Fruit fly (Drosophila melanogaster): Measurements from ENCODE around the gene rdx.

Gene rdx

dm6 chr3R:14019407-14020050, 12.3 kb downstream of the rdx start (continued):
- no peak for TF ChIP-seq maf-S (GFP tag; optimal IDR thresholded peaks at IDR 0.05)
- TF ChIP-seq gt (GFP tag; IDR thresholded peaks at IDR 0.05): no peak
- no peak for TF ChIP-seq Dip2 (GFP tag; IDR thresholded peaks at IDR 0.05)
- TF ChIP-seq ewg (GFP tag; optimal IDR thresholded peaks at IDR 0.05): no peak
- TF ChIP-seq CG15269 (tag; optimal IDR thresholded peaks at IDR 0.05): no peak
- no peak for TF ChIP-seq CG11504 (tag; optimal IDR thresholded peaks at IDR 0.05)
- TF ChIP-seq tll (GFP tag; optimal IDR thresholded peaks at IDR 0.05): no peak
- TF ChIP-seq CG13287 (GFP tag; IDR thresholded peaks at IDR 0.05; ENCODE audit: partially characterized antibody): no peak; the same call in 1 of the 2 replicates
- TF ChIP-seq hbn (GFP tag; IDR thresholded peaks at IDR 0.05; ENCODE audit: partially characterized antibody): no peak
- no peak for TF ChIP-seq CG31388 (GFP tag; optimal IDR thresholded peaks at IDR 0.05)
- TF ChIP-seq CG14965 (GFP tag; optimal IDR thresholded peaks at IDR 0.05; ENCODE audit: borderline replicate concordance): no peak
- TF ChIP-seq dmrt99B (tag; optimal IDR thresholded peaks at IDR 0.05): peak; percentile 5
- no peak for TF ChIP-seq CG9932 (GFP tag; IDR thresholded peaks at IDR 0.05)
- peak; percentile 21 for TF ChIP-seq Atf3 (GFP tag; optimal IDR thresholded peaks at IDR 0.05)
- no peak for TF ChIP-seq B-H2 (GFP tag; optimal IDR thresholded peaks at IDR 0.05)
- peak; percentile 17 for TF ChIP-seq abd-A (tag; optimal IDR thresholded peaks at IDR 0.05)
- TF ChIP-seq Dll (GFP tag; IDR thresholded peaks at IDR 0.05; ENCODE audit: partially characterized antibody): no peak
- no peak for TF ChIP-seq tx (GFP tag; optimal IDR thresholded peaks at IDR 0.05)
- TF ChIP-seq CG3726 (GFP tag; IDR thresholded peaks at IDR 0.05): no peak
- no peak for TF ChIP-seq CG11456 (GFP tag; IDR thresholded peaks at IDR 0.05)
- TF ChIP-seq NC2β (GFP tag; optimal IDR thresholded peaks at IDR 0.05): no peak
- TF ChIP-seq CG4820 (GFP tag; optimal IDR thresholded peaks at IDR 0.05): peak; percentile 1
- no peak for TF ChIP-seq lmd (GFP tag; IDR thresholded peaks at IDR 0.05)
- TF ChIP-seq gem (tag; optimal IDR thresholded peaks at IDR 0.05): no peak
- peak; percentile 7; the same call in 1 of the 2 replicates for TF ChIP-seq Bgb (GFP tag; IDR thresholded peaks at IDR 0.05; ENCODE audit: partially characterized antibody)
- TF ChIP-seq slbo (GFP tag; IDR thresholded peaks at IDR 0.05): no peak
- no peak for TF ChIP-seq CG1602 (GFP tag; optimal IDR thresholded peaks at IDR 0.05)
- no peak for TF ChIP-seq CG10267 (tag; optimal IDR thresholded peaks at IDR 0.05)
- TF ChIP-seq salm (tag; optimal IDR thresholded peaks at IDR 0.05): no peak
- no peak for TF ChIP-seq CG2889 (GFP tag; IDR thresholded peaks at IDR 0.05)
- TF ChIP-seq Camta (GFP tag; optimal IDR thresholded peaks at IDR 0.05): no peak
- TF ChIP-seq CG32532 (GFP tag; IDR thresholded peaks at IDR 0.05): no peak
- TF ChIP-seq CG14860 (GFP tag; IDR thresholded peaks at IDR 0.05; ENCODE audit: partially characterized antibody): no peak
- no peak for TF ChIP-seq az2 (GFP tag; optimal IDR thresholded peaks at IDR 0.05)
- TF ChIP-seq CG4707 (GFP tag; optimal IDR thresholded peaks at IDR 0.05): no peak
- no peak for TF ChIP-seq dimm (GFP tag; IDR thresholded peaks at IDR 0.05)
- no peak for TF ChIP-seq fd64A (GFP tag; optimal IDR thresholded peaks at IDR 0.05)
- no peak for TF ChIP-seq otp (GFP tag; IDR thresholded peaks at IDR 0.05)
- no peak for TF ChIP-seq CG11093 (GFP tag; IDR thresholded peaks at IDR 0.05)
- no peak for TF ChIP-seq Six4 (GFP tag; optimal IDR thresholded peaks at IDR 0.05)
- TF ChIP-seq E2f2 (GFP tag; IDR thresholded peaks at IDR 0.05): peak; percentile 20; the same call in 1 of the 2 replicates
- TF ChIP-seq p53 (GFP tag; optimal IDR thresholded peaks at IDR 0.05): no peak
- no peak for TF ChIP-seq CTCF (GFP tag; optimal IDR thresholded peaks at IDR 0.05)
- TF ChIP-seq Mad (GFP tag; optimal IDR thresholded peaks at IDR 0.05): no peak
- no peak for TF ChIP-seq CG17186 (GFP tag; optimal IDR thresholded peaks at IDR 0.05)
- no peak for TF ChIP-seq Poxn (GFP tag; IDR thresholded peaks at IDR 0.05)
- TF ChIP-seq Adf1 (GFP tag; IDR thresholded peaks at IDR 0.05): peak; percentile 64; the same call in 1 of the 2 replicates
- TF ChIP-seq Pdp1 (GFP tag; optimal IDR thresholded peaks at IDR 0.05): peak in 1 of 2 experiments; percentile 68
- TF ChIP-seq inv (GFP tag; IDR thresholded peaks at IDR 0.05; ENCODE audit: partially characterized antibody): no peak
- peak; percentile 7 for TF ChIP-seq CG12659 (GFP tag; optimal IDR thresholded peaks at IDR 0.05)

All from whole organism, embryonic.